ENCODE assay signal across 1 fruit fly cellular context in the genomic region with DNA sequence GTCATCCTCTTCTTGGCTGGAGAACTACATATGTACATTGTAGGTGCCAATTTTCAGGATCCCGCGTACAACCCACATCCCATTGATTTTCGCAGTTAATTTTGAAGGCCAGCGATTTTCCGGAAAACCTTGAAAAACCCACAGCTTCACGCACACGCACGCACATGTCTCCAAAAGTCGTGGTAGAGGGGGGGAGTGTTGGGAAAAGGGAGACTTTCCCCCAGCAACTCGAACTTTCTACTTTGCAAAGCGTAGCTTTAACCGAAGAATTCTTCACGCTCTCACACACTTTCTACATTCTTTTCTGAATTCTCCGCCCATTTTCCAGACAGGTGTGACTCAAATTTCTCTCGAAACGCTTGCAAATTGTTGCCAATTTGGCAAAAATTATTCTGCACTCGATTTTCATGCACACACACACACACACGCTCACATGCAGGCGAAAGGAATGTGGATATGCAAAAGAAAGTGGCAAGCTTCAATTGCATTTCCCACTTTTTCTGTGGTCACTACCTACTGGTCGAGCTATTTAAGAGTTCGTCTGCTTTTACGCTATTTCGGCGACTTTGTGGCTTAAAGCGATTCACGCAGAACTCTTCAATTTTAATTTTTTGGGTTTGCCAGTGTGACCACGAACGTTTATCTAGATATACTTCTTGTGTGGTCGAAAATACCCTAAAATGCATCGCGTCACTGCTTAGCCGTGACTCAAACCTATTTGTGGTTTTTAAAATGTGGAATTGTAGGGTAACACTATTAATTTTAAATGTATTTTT.
TF ChIP-seq lines count a peak whose summit lies in the region.

A gene (minus strand): TSS at position 654 of the 776 bp plus-strand sequence.

TF ChIP-seq in whole organism, embryonic, 481 proteins besides CTCF, POLR2A, EP300 and RAD21 (continued from another document and continues in another):
- no peak for TF ChIP-seq CG10979 (tag; optimal IDR thresholded peaks at IDR 0.05; lab: Kevin White, UChicago)
- TF ChIP-seq ERR (GFP tag; optimal IDR thresholded peaks at IDR 0.05; lab: Kevin White, UChicago), result no peak
- TF ChIP-seq prd (optimal IDR thresholded peaks at IDR 0.05; lab: Kevin White, UChicago), result no peak
- no peak for TF ChIP-seq prd (GFP tag; IDR thresholded peaks at IDR 0.05; lab: Robert Waterston, UW)
- no peak for TF ChIP-seq fd64A (GFP tag; optimal IDR thresholded peaks at IDR 0.05; lab: Kevin White, UChicago)
- TF ChIP-seq YL-1 (GFP tag; optimal IDR thresholded peaks at IDR 0.05; lab: Kevin White, UChicago), result peak; percentile 85
- peak; percentile 14 for TF ChIP-seq CG4854 (GFP tag; optimal IDR thresholded peaks at IDR 0.05; lab: Kevin White, UChicago)
- TF ChIP-seq Hand (GFP tag; optimal IDR thresholded peaks at IDR 0.05; lab: Kevin White, UChicago), result no peak
- peak; percentile 26; the same call in 1 of the 2 replicates for TF ChIP-seq inv (GFP tag; IDR thresholded peaks at IDR 0.05; lab: Robert Waterston, UW; ENCODE audit: partially characterized antibody)
- TF ChIP-seq ham (GFP tag; IDR thresholded peaks at IDR 0.05; lab: Robert Waterston, UW), result no peak
- no peak for TF ChIP-seq Doc3 (GFP tag; IDR thresholded peaks at IDR 0.05; lab: Robert Waterston, UW; ENCODE audit: partially characterized antibody)
- TF ChIP-seq Neu2 (GFP tag; optimal IDR thresholded peaks at IDR 0.05; lab: Kevin White, UChicago; ENCODE audit: borderline replicate concordance), result no peak
- TF ChIP-seq CG12659 (GFP tag; optimal IDR thresholded peaks at IDR 0.05; lab: Kevin White, UChicago), result peak; percentile 82
- no peak for TF ChIP-seq dmrt11E (tag; optimal IDR thresholded peaks at IDR 0.05; lab: Kevin White, UChicago)
- no peak for TF ChIP-seq vfl (GFP tag; optimal IDR thresholded peaks at IDR 0.05; lab: Kevin White, UChicago)
- no peak for TF ChIP-seq usp (GFP tag; optimal IDR thresholded peaks at IDR 0.05; lab: Kevin White, UChicago)
- TF ChIP-seq CG15073 (GFP tag; optimal IDR thresholded peaks at IDR 0.05; lab: Kevin White, UChicago), result no peak
- peak; percentile 45 for TF ChIP-seq nerfin-1 (tag; optimal IDR thresholded peaks at IDR 0.05; lab: Kevin White, UChicago)
- TF ChIP-seq CG12391 (tag; optimal IDR thresholded peaks at IDR 0.05; lab: Kevin White, UChicago), result peak; percentile 27
- TF ChIP-seq Hsf (GFP tag; optimal IDR thresholded peaks at IDR 0.05; lab: Kevin White, UChicago), result no peak
- no peak for TF ChIP-seq CG10543 (GFP tag; optimal IDR thresholded peaks at IDR 0.05; lab: Kevin White, UChicago)
- no peak for TF ChIP-seq tap (tag; optimal IDR thresholded peaks at IDR 0.05; lab: Kevin White, UChicago)
- TF ChIP-seq CG9876 (GFP tag; optimal IDR thresholded peaks at IDR 0.05; lab: Kevin White, UChicago), result no peak
- no peak for TF ChIP-seq Nf-YA (GFP tag; IDR thresholded peaks at IDR 0.05; lab: Robert Waterston, UW)
- no peak for TF ChIP-seq CG9932 (GFP tag; IDR thresholded peaks at IDR 0.05; lab: Robert Waterston, UW)
- TF ChIP-seq Awh (GFP tag; IDR thresholded peaks at IDR 0.05; lab: Robert Waterston, UW), result no peak
- TF ChIP-seq croc (GFP tag; conservative IDR thresholded peaks at IDR 0.05; lab: Robert Waterston, UW), result no peak
- no peak for TF ChIP-seq run (tag; optimal IDR thresholded peaks at IDR 0.05; lab: Kevin White, UChicago)
- no peak for TF ChIP-seq GATAe (GFP tag; conservative IDR thresholded peaks at IDR 0.05; lab: Robert Waterston, UW)
- TF ChIP-seq Mrtf (GFP tag; IDR thresholded peaks at IDR 0.05; lab: Robert Waterston, UW), result no peak
- TF ChIP-seq CG10267 (tag; optimal IDR thresholded peaks at IDR 0.05; lab: Kevin White, UChicago), result peak; percentile 61
- TF ChIP-seq CG4617 (GFP tag; optimal IDR thresholded peaks at IDR 0.05; lab: Kevin White, UChicago; ENCODE audit: borderline replicate concordance), result peak; percentile 94
- no peak for TF ChIP-seq fd3F (GFP tag; optimal IDR thresholded peaks at IDR 0.05; lab: Kevin White, UChicago)
- TF ChIP-seq CG15696 (tag; optimal IDR thresholded peaks at IDR 0.05; lab: Kevin White, UChicago), result no peak
- peak; percentile 97 for TF ChIP-seq CG9797 (GFP tag; optimal IDR thresholded peaks at IDR 0.05; lab: Kevin White, UChicago)
- TF ChIP-seq ATbp (GFP tag; optimal IDR thresholded peaks at IDR 0.05; lab: Kevin White, UChicago), result no peak
- TF ChIP-seq Deaf1 (tag; optimal IDR thresholded peaks at IDR 0.05; lab: Kevin White, UChicago), result no peak
- no peak for TF ChIP-seq slou (GFP tag; optimal IDR thresholded peaks at IDR 0.05; lab: Kevin White, UChicago)
- no peak for TF ChIP-seq pb (GFP tag; optimal IDR thresholded peaks at IDR 0.05; lab: Kevin White, UChicago)
- no peak for TF ChIP-seq BtbVII (GFP tag; optimal IDR thresholded peaks at IDR 0.05; lab: Kevin White, UChicago)
- TF ChIP-seq MBD-R2 (GFP tag; IDR thresholded peaks at IDR 0.05; lab: Robert Waterston, UW), result peak; percentile 72
- TF ChIP-seq her (GFP tag; optimal IDR thresholded peaks at IDR 0.05; lab: Kevin White, UChicago), result no peak
- no peak for TF ChIP-seq CG17359 (tag; optimal IDR thresholded peaks at IDR 0.05; lab: Kevin White, UChicago)
- TF ChIP-seq sens-2 (GFP tag; IDR thresholded peaks at IDR 0.05; lab: Robert Waterston, UW), result no peak
- peak; percentile 63 for TF ChIP-seq p53 (GFP tag; optimal IDR thresholded peaks at IDR 0.05; lab: Kevin White, UChicago)
- TF ChIP-seq NC2β (GFP tag; optimal IDR thresholded peaks at IDR 0.05; lab: Kevin White, UChicago), result no peak
- no peak for TF ChIP-seq Six4 (GFP tag; optimal IDR thresholded peaks at IDR 0.05; lab: Kevin White, UChicago)
- no peak for TF ChIP-seq Aef1 (GFP tag; IDR thresholded peaks at IDR 0.05; lab: Robert Waterston, UW)
- no peak for TF ChIP-seq Dfd (GFP tag; optimal IDR thresholded peaks at IDR 0.05; lab: Kevin White, UChicago)
- no peak for TF ChIP-seq CG14965 (GFP tag; optimal IDR thresholded peaks at IDR 0.05; lab: Kevin White, UChicago; ENCODE audit: borderline replicate concordance)
- peak; percentile 20 for TF ChIP-seq Sin3A (optimal IDR thresholded peaks at IDR 0.05; lab: Kevin White, UChicago)
- TF ChIP-seq zen2 (GFP tag; IDR thresholded peaks at IDR 0.05; lab: Robert Waterston, UW; ENCODE audit: partially characterized antibody), result no peak
- TF ChIP-seq org-1 (GFP tag; optimal IDR thresholded peaks at IDR 0.05; lab: Kevin White, UChicago), result no peak
- TF ChIP-seq peb (GFP tag; IDR thresholded peaks at IDR 0.05; lab: Robert Waterston, UW), result no peak
- peak; percentile 64 for TF ChIP-seq Elba2 (GFP tag; optimal IDR thresholded peaks at IDR 0.05; lab: Kevin White, UChicago)
- no peak for TF ChIP-seq CG5953 (GFP tag; IDR thresholded peaks at IDR 0.05; lab: Robert Waterston, UW)
- TF ChIP-seq Asciz (GFP tag; optimal IDR thresholded peaks at IDR 0.05; lab: Kevin White, UChicago), result peak; percentile 29
- peak; percentile 59 for TF ChIP-seq Ets97D (GFP tag; optimal IDR thresholded peaks at IDR 0.05; lab: Kevin White, UChicago)
- peak; percentile 59 for TF ChIP-seq sens (GFP tag; lab: Kevin White, UChicago)
- TF ChIP-seq CG11504 (tag; optimal IDR thresholded peaks at IDR 0.05; lab: Kevin White, UChicago), result no peak
- no peak for TF ChIP-seq ash1 (GFP tag; optimal IDR thresholded peaks at IDR 0.05; lab: Kevin White, UChicago)
- TF ChIP-seq wor (GFP tag; IDR thresholded peaks at IDR 0.05; lab: Robert Waterston, UW), result no peak
- TF ChIP-seq CG15601 (tag; optimal IDR thresholded peaks at IDR 0.05; lab: Kevin White, UChicago), result peak; percentile 61
- no peak for TF ChIP-seq CG15011 (GFP tag; optimal IDR thresholded peaks at IDR 0.05; lab: Kevin White, UChicago)
- no peak for TF ChIP-seq CG11093 (GFP tag; IDR thresholded peaks at IDR 0.05; lab: Robert Waterston, UW)
- TF ChIP-seq bigmax (GFP tag; optimal IDR thresholded peaks at IDR 0.05; lab: Kevin White, UChicago), result no peak
- TF ChIP-seq CG7839 (tag; optimal IDR thresholded peaks at IDR 0.05; lab: Kevin White, UChicago), result no peak
- TF ChIP-seq dan (GFP tag; IDR thresholded peaks at IDR 0.05; lab: Robert Waterston, UW), result no peak
- TF ChIP-seq dmrt99B (tag; optimal IDR thresholded peaks at IDR 0.05; lab: Kevin White, UChicago), result no peak
- peak; percentile 85 for TF ChIP-seq Myb (GFP tag; optimal IDR thresholded peaks at IDR 0.05; lab: Kevin White, UChicago)
- TF ChIP-seq jigr1 (GFP tag; IDR thresholded peaks at IDR 0.05; lab: Robert Waterston, UW), result no peak
- no peak for TF ChIP-seq C15 (GFP tag; IDR thresholded peaks at IDR 0.05; lab: Robert Waterston, UW)
- no peak for TF ChIP-seq CG14050 (GFP tag; IDR thresholded peaks at IDR 0.05; lab: Robert Waterston, UW)
- no peak for TF ChIP-seq CG4282 (GFP tag; optimal IDR thresholded peaks at IDR 0.05; lab: Kevin White, UChicago)
- TF ChIP-seq repo (GFP tag; optimal IDR thresholded peaks at IDR 0.05; lab: Kevin White, UChicago), result no peak
- TF ChIP-seq toy (GFP tag; IDR thresholded peaks at IDR 0.05; lab: Robert Waterston, UW), result no peak
- no peak for TF ChIP-seq bsh (GFP tag; optimal IDR thresholded peaks at IDR 0.05; lab: Kevin White, UChicago)
- TF ChIP-seq dimm (GFP tag; IDR thresholded peaks at IDR 0.05; lab: Robert Waterston, UW), result no peak
- TF ChIP-seq CG10959 (GFP tag; IDR thresholded peaks at IDR 0.05; lab: Robert Waterston, UW), result no peak
- TF ChIP-seq Drgx (GFP tag; IDR thresholded peaks at IDR 0.05; lab: Robert Waterston, UW), result no peak
- no peak for TF ChIP-seq gcm2 (GFP tag; optimal IDR thresholded peaks at IDR 0.05; lab: Kevin White, UChicago)
- TF ChIP-seq exex (tag; optimal IDR thresholded peaks at IDR 0.05; lab: Kevin White, UChicago), result no peak
- no peak for TF ChIP-seq CG3726 (GFP tag; IDR thresholded peaks at IDR 0.05; lab: Robert Waterston, UW)
- TF ChIP-seq ara (GFP tag; IDR thresholded peaks at IDR 0.05; lab: Robert Waterston, UW), result no peak
- peak; percentile 38 for TF ChIP-seq Dek (tag; optimal IDR thresholded peaks at IDR 0.05; lab: Kevin White, UChicago)
- TF ChIP-seq CG7987 (GFP tag; optimal IDR thresholded peaks at IDR 0.05; lab: Kevin White, UChicago), result no peak
- TF ChIP-seq ci (GFP tag; IDR thresholded peaks at IDR 0.05; lab: Robert Waterston, UW), result peak; percentile 71; the same call in 2 of the 3 replicates
- no peak for TF ChIP-seq Camta (GFP tag; optimal IDR thresholded peaks at IDR 0.05; lab: Kevin White, UChicago)
- no peak for TF ChIP-seq CG30431 (GFP tag; optimal IDR thresholded peaks at IDR 0.05; lab: Kevin White, UChicago)
- peak; percentile 24 for TF ChIP-seq gcm (GFP tag; optimal IDR thresholded peaks at IDR 0.05; lab: Kevin White, UChicago)
- TF ChIP-seq en (GFP tag; optimal IDR thresholded peaks at IDR 0.05; lab: Kevin White, UChicago), result no peak
- TF ChIP-seq CG7963 (GFP tag; IDR thresholded peaks at IDR 0.05; lab: Robert Waterston, UW; ENCODE audit: partially characterized antibody), result no peak
- TF ChIP-seq CG32767 (GFP tag; IDR thresholded peaks at IDR 0.05; lab: Robert Waterston, UW), result no peak
- TF ChIP-seq stwl (tag; optimal IDR thresholded peaks at IDR 0.05; lab: Kevin White, UChicago), result peak; percentile 85
- no peak for TF ChIP-seq da (GFP tag; optimal IDR thresholded peaks at IDR 0.05; lab: Kevin White, UChicago)
- no peak for TF ChIP-seq CG11696 (GFP tag; IDR thresholded peaks at IDR 0.05; lab: Robert Waterston, UW)
- TF ChIP-seq CG18262 (tag; optimal IDR thresholded peaks at IDR 0.05; lab: Kevin White, UChicago), result peak; percentile 1
- TF ChIP-seq Oaz (GFP tag; IDR thresholded peaks at IDR 0.05; lab: Robert Waterston, UW), result no peak
- no peak for TF ChIP-seq Ada2b (GFP tag; IDR thresholded peaks at IDR 0.05; lab: Robert Waterston, UW)
- no peak for TF ChIP-seq mirr (GFP tag; optimal IDR thresholded peaks at IDR 0.05; lab: Kevin White, UChicago)
- no peak for TF ChIP-seq cwo (GFP tag; optimal IDR thresholded peaks at IDR 0.05; lab: Kevin White, UChicago)
- no peak for TF ChIP-seq yki (optimal IDR thresholded peaks at IDR 0.05; lab: Kevin White, UChicago)
- TF ChIP-seq lbe (GFP tag; optimal IDR thresholded peaks at IDR 0.05; lab: Kevin White, UChicago), result peak; percentile 48
- no peak for TF ChIP-seq cad (GFP tag; optimal IDR thresholded peaks at IDR 0.05; lab: Kevin White, UChicago)
- TF ChIP-seq CG3407 (GFP tag; optimal IDR thresholded peaks at IDR 0.05; lab: Kevin White, UChicago), result no peak
- TF ChIP-seq ap (GFP tag; IDR thresholded peaks at IDR 0.05; lab: Robert Waterston, UW), result no peak
- TF ChIP-seq CG17802 (tag; optimal IDR thresholded peaks at IDR 0.05; lab: Kevin White, UChicago), result no peak
- no peak for TF ChIP-seq CG6813 (GFP tag; optimal IDR thresholded peaks at IDR 0.05; lab: Kevin White, UChicago)
- no peak for TF ChIP-seq CG2889 (GFP tag; IDR thresholded peaks at IDR 0.05; lab: Robert Waterston, UW)
- TF ChIP-seq CG13424 (tag; optimal IDR thresholded peaks at IDR 0.05; lab: Kevin White, UChicago), result no peak
- TF ChIP-seq Optix (GFP tag; IDR thresholded peaks at IDR 0.05; lab: Robert Waterston, UW), result no peak
- TF ChIP-seq ems (GFP tag; optimal IDR thresholded peaks at IDR 0.05; lab: Kevin White, UChicago), result no peak
- TF ChIP-seq amos (GFP tag; IDR thresholded peaks at IDR 0.05; lab: Robert Waterston, UW; ENCODE audit: partially characterized antibody), result peak; percentile 24; the same call in 1 of the 2 replicates
- no peak for TF ChIP-seq knrl (GFP tag; IDR thresholded peaks at IDR 0.05; lab: Robert Waterston, UW; ENCODE audit: partially characterized antibody)
- TF ChIP-seq ac (GFP tag; optimal IDR thresholded peaks at IDR 0.05; lab: Kevin White, UChicago), result no peak
- no peak for TF ChIP-seq HLH3B (GFP tag; IDR thresholded peaks at IDR 0.05; lab: Robert Waterston, UW)
- TF ChIP-seq CG12104 (GFP tag; optimal IDR thresholded peaks at IDR 0.05; lab: Kevin White, UChicago), result no peak
- TF ChIP-seq CG17568 (GFP tag; optimal IDR thresholded peaks at IDR 0.05; lab: Kevin White, UChicago), result no peak
- TF ChIP-seq maf-S (GFP tag; optimal IDR thresholded peaks at IDR 0.05; lab: Kevin White, UChicago), result peak; percentile 11
- no peak for TF ChIP-seq CG7786 (GFP tag; optimal IDR thresholded peaks at IDR 0.05; lab: Kevin White, UChicago)
- TF ChIP-seq CG34224 (GFP tag; IDR thresholded peaks at IDR 0.05; lab: Robert Waterston, UW; ENCODE audit: partially characterized antibody), result no peak
- no peak for TF ChIP-seq lola (GFP tag; optimal IDR thresholded peaks at IDR 0.05; lab: Kevin White, UChicago)
- peak; percentile 91 for TF ChIP-seq E2f2 (GFP tag; IDR thresholded peaks at IDR 0.05; lab: Robert Waterston, UW)
- TF ChIP-seq hb (GFP tag; IDR thresholded peaks at IDR 0.05; lab: Robert Waterston, UW; ENCODE audit: partially characterized antibody), result no peak
- TF ChIP-seq stc (GFP tag; IDR thresholded peaks at IDR 0.05; lab: Robert Waterston, UW), result no peak
- peak; percentile 15 for TF ChIP-seq CG13123 (GFP tag; optimal IDR thresholded peaks at IDR 0.05; lab: Kevin White, UChicago)
- no peak for TF ChIP-seq Gsc (GFP tag; IDR thresholded peaks at IDR 0.05; lab: Robert Waterston, UW)
- TF ChIP-seq NfI (GFP tag; optimal IDR thresholded peaks at IDR 0.05; lab: Kevin White, UChicago), result no peak
